Worm (Caenorhabditis elegans) whole organism, late embryonic: Measurements from ENCODE around the gene frpr-19.

Experiments
- C08G9.2 ChIP-seq: sonication (generic microtip); optimal IDR thresholded peaks from 2 replicates; lab custom pipeline; 2016; ENCODE audit warnings: mild to moderate bottlenecking, missing genetic modification characterization, moderate library complexity, missing compliant biosample characterization
- K02D7.2 ChIP-seq: sonication (generic microtip); optimal IDR thresholded peaks from 2 replicates; lab custom pipeline; 2017; ENCODE audit warnings: mild to moderate bottlenecking, missing genetic modification characterization, missing compliant biosample characterization
- ceh-14 ChIP-seq: sonication (generic microtip); optimal IDR thresholded peaks from 2 replicates; lab custom pipeline; 2016; ENCODE audit warnings: missing genotype, missing genetic modification characterization, missing compliant biosample characterization
- ceh-18 ChIP-seq: sonication (generic microtip); optimal IDR thresholded peaks from 2 replicates; lab custom pipeline; 2016; ENCODE audit warnings: missing genetic modification characterization, missing compliant biosample characterization
- ceh-19 ChIP-seq: fragments of 200-800 bp; sonication (Bioruptor generic); optimal IDR thresholded peaks from 2 replicates; lab custom pipeline; 2018; ENCODE audit warnings: mild to moderate bottlenecking, missing genetic modification characterization, missing compliant biosample characterization
- ceh-2 ChIP-seq: sonication (generic microtip); optimal IDR thresholded peaks from 2 replicates; lab custom pipeline; 2016; ENCODE audit warnings: missing genotype, missing genetic modification characterization, missing compliant biosample characterization
- ceh-22 ChIP-seq: sonication (generic microtip); optimal IDR thresholded peaks from 2 replicates; lab custom pipeline; 2017; ENCODE audit warnings: missing biosample characterization, missing genetic modification characterization
- ceh-24 ChIP-seq: sonication (generic microtip); optimal IDR thresholded peaks from 2 replicates; lab custom pipeline; 2016; ENCODE audit warnings: mild to moderate bottlenecking, missing genetic modification characterization, missing compliant biosample characterization
- ceh-30 ChIP-seq: fragments of 150-350 bp; optimal IDR thresholded peaks from 2 replicates; lab custom pipeline; 2014; ENCODE audit warnings: missing biosample characterization, missing genetic modification characterization
- ceh-31 ChIP-seq: sonication (generic microtip); optimal IDR thresholded peaks from 2 replicates; lab custom pipeline; 2016; ENCODE audit warnings: missing genetic modification characterization, missing compliant biosample characterization
- ceh-34 ChIP-seq: sonication (generic microtip); optimal IDR thresholded peaks from 2 replicates; lab custom pipeline; 2016; ENCODE audit warnings: mild to moderate bottlenecking, missing genetic modification characterization, missing compliant biosample characterization
- ceh-48 ChIP-seq: sonication (generic microtip); optimal IDR thresholded peaks from 2 replicates; lab custom pipeline; 2016; ENCODE audit warnings: missing genetic modification characterization, inconsistent platforms, missing compliant biosample characterization
- ceh-6 ChIP-seq: fragments of 200-800 bp; sonication (Bioruptor generic); optimal IDR thresholded peaks from 2 replicates; lab custom pipeline; 2018; ENCODE audit warnings: mild to moderate bottlenecking, missing genetic modification characterization, missing compliant biosample characterization
- ets-4 ChIP-seq: sonication (generic microtip); optimal IDR thresholded peaks from 2 replicates; lab custom pipeline; 2016; ENCODE audit warnings: missing genetic modification characterization, missing compliant biosample characterization
- fkh-6 ChIP-seq: sonication (generic microtip); optimal IDR thresholded peaks from 2 replicates; lab custom pipeline; 2016; ENCODE audit warnings: missing genetic modification characterization, missing compliant biosample characterization
- hlh-13 ChIP-seq: fragments of 200-800 bp; sonication (Bioruptor generic); optimal IDR thresholded peaks from 2 replicates; lab custom pipeline; 2018; ENCODE audit warnings: mild to moderate bottlenecking, missing genetic modification characterization, missing compliant biosample characterization
- hlh-30 ChIP-seq: sonication (generic microtip); optimal IDR thresholded peaks from 2 replicates; lab custom pipeline; 2017; ENCODE audit warnings: antibody characterized with exemption, missing genetic modification characterization, missing compliant biosample characterization; ENCODE audit not compliant: insufficient read depth
- hlh-6 ChIP-seq: sonication (generic microtip); optimal IDR thresholded peaks from 2 replicates; lab custom pipeline; 2016; ENCODE audit warnings: missing genotype, missing genetic modification characterization, missing compliant biosample characterization
- hlh-8 ChIP-seq: sonication (generic microtip); optimal IDR thresholded peaks from 2 replicates; lab custom pipeline; 2016; ENCODE audit warnings: missing genotype, missing genetic modification characterization, missing compliant biosample characterization
- nfya-1 ChIP-seq: sonication (generic microtip); optimal IDR thresholded peaks from 2 replicates; lab custom pipeline; 2017; ENCODE audit warnings: missing genetic modification characterization, mild to moderate bottlenecking, missing compliant biosample characterization, antibody characterized with exemption, moderate library complexity
- nhr-11 ChIP-seq: fragments of 150-350 bp; optimal IDR thresholded peaks from 2 replicates; lab custom pipeline; 2014; ENCODE audit warnings: missing biosample characterization, missing genetic modification characterization
- nhr-232 ChIP-seq: sonication (generic microtip); optimal IDR thresholded peaks from 2 replicates; lab custom pipeline; 2016; ENCODE audit warnings: missing genetic modification characterization, missing compliant biosample characterization
- npax-4 ChIP-seq: sonication (generic microtip); optimal IDR thresholded peaks from 2 replicates; lab custom pipeline; 2016; ENCODE audit warnings: missing genetic modification characterization, missing compliant biosample characterization
- odd-2 ChIP-seq: sonication (generic microtip); optimal IDR thresholded peaks from 2 replicates; lab custom pipeline; 2017; ENCODE audit warnings: antibody characterized with exemption, mild to moderate bottlenecking, missing genetic modification characterization, missing compliant biosample characterization
- pag-3 ChIP-seq: sonication (generic microtip); optimal IDR thresholded peaks from 2 replicates; lab custom pipeline; 2016; ENCODE audit warnings: missing compliant biosample characterization, missing genetic modification characterization, borderline replicate concordance
- pqm-1 ChIP-seq: sonication (generic microtip); optimal IDR thresholded peaks from 2 replicates; lab custom pipeline; 2016; ENCODE audit warnings: missing genetic modification characterization, missing compliant biosample characterization
- ref-2 ChIP-seq: sonication (generic microtip); optimal IDR thresholded peaks from 2 replicates; lab custom pipeline; 2016; ENCODE audit warnings: missing genetic modification characterization, missing compliant biosample characterization
- rnt-1 ChIP-seq: sonication (generic microtip); optimal IDR thresholded peaks from 2 replicates; lab custom pipeline; 2016; ENCODE audit warnings: missing genetic modification characterization, missing compliant biosample characterization
- sdc-2 ChIP-seq: sonication (generic microtip); optimal IDR thresholded peaks from 2 replicates; lab custom pipeline; 2016; ENCODE audit warnings: missing genotype, missing genetic modification characterization, missing compliant biosample characterization
- sox-2 ChIP-seq: fragments of 200-800 bp; sonication (Bioruptor generic); IDR thresholded peaks from 2 replicates; pipeline ENCODE4 v1.3.6; 2022; ENCODE audit warnings: missing genetic modification reagents, missing genetic modification characterization, missing compliant biosample characterization
- tbx-2 ChIP-seq: sonication (generic microtip); optimal IDR thresholded peaks from 2 replicates; lab custom pipeline; 2016; ENCODE audit warnings: missing genetic modification characterization, missing compliant biosample characterization
- unc-3 ChIP-seq, 2 experiments: fragments of 200-800 bp in 1 of 2; sonication (Bioruptor generic) in 1 of 2; sonication (generic microtip) in 1 of 2; conservative IDR thresholded peaks in 1 of 2; optimal IDR thresholded peaks in 1 of 2; 2 replicates each; pipeline versions ENCODE4 v1.3.6 to Lab custom; 2016 to 2022; ENCODE audit warnings: missing compliant biosample characterization in 2 of 2, missing genetic modification characterization in 2 of 2, missing genetic modification reagents in 1 of 2
- unc-42 ChIP-seq: sonication (generic microtip); optimal IDR thresholded peaks from 2 replicates; lab custom pipeline; 2016; ENCODE audit warnings: missing genotype, missing genetic modification characterization, missing compliant biosample characterization
- unc-55 ChIP-seq: sonication (generic microtip); optimal IDR thresholded peaks from 2 replicates; lab custom pipeline; 2017; ENCODE audit warnings: missing biosample characterization, missing genetic modification reagents, missing genetic modification characterization
- unc-86 ChIP-seq: sonication (generic microtip); optimal IDR thresholded peaks from 2 replicates; lab custom pipeline; 2016; ENCODE audit warnings: missing genetic modification characterization, missing compliant biosample characterization
- zip-5 ChIP-seq: sonication (generic microtip); optimal IDR thresholded peaks from 2 replicates; lab custom pipeline; 2016; ENCODE audit warnings: missing genetic modification characterization, missing compliant biosample characterization
- ztf-16 ChIP-seq: sonication (generic microtip); optimal IDR thresholded peaks from 2 replicates; lab custom pipeline; 2017; ENCODE audit warnings: missing genetic modification characterization, missing compliant biosample characterization

Gene frpr-19

ce11 chrIV:1745453-1746051 lies 35.9 kb downstream of the frpr-19 start, which contains the start of the genes Y41D4A.6 and Y41D4A.4 (continued):
- TF ChIP-seq ceh-2 (tag; lab: Kevin White, UChicago) = peak; percentile 98
- TF ChIP-seq unc-42 (tag; lab: Kevin White, UChicago) = peak; percentile 99
- TF ChIP-seq ceh-34 (tag; lab: Kevin White, UChicago) = peak; percentile 93
- peak; percentile 97 for TF ChIP-seq rnt-1 (tag; lab: Kevin White, UChicago)
- peak; percentile 98 for TF ChIP-seq hlh-8 (tag; lab: Kevin White, UChicago)
- TF ChIP-seq fkh-6 = peak; percentile 93
- peak; percentile 99 for TF ChIP-seq C08G9.2
- peak; percentile 99 for TF ChIP-seq zip-5 (tag; lab: Kevin White, UChicago)
- no peak for TF ChIP-seq ceh-30 (tag; lab: Kevin White, UChicago)
- TF ChIP-seq hlh-13 (GFP tag; lab: Kevin White, UChicago) = peak; percentile 1
- peak; percentile 65 for TF ChIP-seq K02D7.2 (tag; lab: Kevin White, UChicago)
- TF ChIP-seq ceh-18 = peak; percentile 90
- peak; percentile 92 for TF ChIP-seq ztf-16 (tag; lab: Kevin White, UChicago)
- TF ChIP-seq pag-3 (tag; lab: Kevin White, UChicago) = peak; percentile 92
- no peak for TF ChIP-seq hlh-30 (tag; lab: Kevin White, UChicago)
- TF ChIP-seq ceh-6 = peak; percentile 3
- TF ChIP-seq sdc-2 (tag; lab: Kevin White, UChicago) = peak; percentile 69
- peak; percentile 100 for TF ChIP-seq ceh-31 (tag; lab: Kevin White, UChicago)
- TF ChIP-seq tbx-2 (tag; lab: Kevin White, UChicago) = peak; percentile 99
- peak; percentile 52 for TF ChIP-seq ceh-24 (tag; lab: Kevin White, UChicago)
- TF ChIP-seq ceh-14 (tag; lab: Kevin White, UChicago) = peak; percentile 98
- peak; percentile 85 for TF ChIP-seq hlh-6 (tag; lab: Kevin White, UChicago)
- peak; percentile 38 for TF ChIP-seq nhr-232
- TF ChIP-seq nhr-11 (tag; lab: Kevin White, UChicago) = no peak
- TF ChIP-seq npax-4 = peak; percentile 66
- TF ChIP-seq ceh-19 (GFP tag; lab: Kevin White, UChicago) = peak; percentile 82
- TF ChIP-seq ets-4 (tag; lab: Kevin White, UChicago) = peak; percentile 98
- TF ChIP-seq ceh-48 (tag; lab: Kevin White, UChicago) = peak; percentile 64
- TF ChIP-seq sox-2 (GFP tag; lab: Robert Waterston, UW) = no peak
- TF ChIP-seq, all 69 proteins: peak for 54

ce11 chrIV:1740105-1741023 lies 41.1 kb downstream of the frpr-19 start, which contains the start of gene ptpn-22:
ptpn-22 (minus strand) TSS chrIV:1740262.
- TF ChIP-seq ceh-48 (tag; lab: Kevin White, UChicago) (peak; percentile 80), ref-2 (no peak)

ce11 chrIV:1739366-1740104 lies 41.9 kb downstream of the frpr-19 start:
- TF ChIP-seq tbx-2 (tag; lab: Kevin White, UChicago) (no peak), pqm-1 (tag; lab: Kevin White, UChicago) (no peak), unc-55 (GFP tag; lab: Kevin White, UChicago) (no peak), unc-86 (tag; lab: Kevin White, UChicago) (no peak), hlh-8 (tag; lab: Kevin White, UChicago) (no peak), ceh-22 (tag; lab: Kevin White, UChicago) (no peak), unc-3 (GFP tag; conservative IDR thresholded peaks at IDR 0.05; lab: Robert Waterston, UW) (no peak), unc-3 (tag; optimal IDR thresholded peaks at IDR 0.05; lab: Kevin White, UChicago) (no peak), sdc-2 (tag; lab: Kevin White, UChicago) (no peak), fkh-6 (no peak), odd-2 (tag; lab: Kevin White, UChicago) (no peak), rnt-1 (tag; lab: Kevin White, UChicago) (no peak), nfya-1 (tag; lab: Kevin White, UChicago) (no peak)
